Fruit fly (Drosophila melanogaster) whole organism, wandering third instar larva: ENCODE results near the gene CG32706.
A peak's percentile ranks its signal among the peaks of the same experiment; 100 is the strongest.

Experiments
- Abd-B ChIP-seq: fragments of >200 bp; optimal IDR thresholded peaks from 2 replicates; lab custom pipeline; 2017; ENCODE audit warnings: missing biosample characterization, missing genetic modification characterization
- CG32264 ChIP-seq: fragments of 200-800 bp; sonication (Bioruptor generic); optimal IDR thresholded peaks from 2 replicates; lab custom pipeline; 2016; ENCODE audit warnings: missing biosample characterization, missing genetic modification characterization
- CG9705 ChIP-seq: fragments of 200-800 bp; sonication (Bioruptor generic); optimal IDR thresholded peaks from 2 replicates; lab custom pipeline; 2018; ENCODE audit warnings: missing biosample characterization, mild to moderate bottlenecking, missing genetic modification characterization
- CrebA ChIP-seq: fragments of 200-800 bp; sonication (Bioruptor generic); optimal IDR thresholded peaks from 2 replicates; lab custom pipeline; 2016; ENCODE audit warnings: missing biosample characterization, mild to moderate bottlenecking, missing genetic modification characterization, borderline replicate concordance
- Dfd ChIP-seq: fragments of >200 bp; optimal IDR thresholded peaks from 2 replicates; lab custom pipeline; 2017; ENCODE audit warnings: missing biosample characterization, missing genetic modification characterization
- Dif ChIP-seq: fragments of 200-275, 200-300 bp; sonication (Bioruptor generic); optimal IDR thresholded peaks from 2 replicates; lab custom pipeline; 2018; ENCODE audit warnings: missing biosample characterization, missing genetic modification characterization; ENCODE audit not compliant: partially characterized antibody
- GATAd ChIP-seq: sonication (Bioruptor generic); optimal IDR thresholded peaks from 2 replicates; lab custom pipeline; 2016; ENCODE audit warnings: missing biosample characterization, missing genetic modification characterization
- HLH106 ChIP-seq: fragments of 200-800 bp; optimal IDR thresholded peaks from 3 replicates; lab custom pipeline; 2019; ENCODE audit warnings: missing biosample characterization, mild to moderate bottlenecking, missing genetic modification characterization, moderate library complexity
- Hnf4 ChIP-seq: fragments of 200-800 bp; sonication (Bioruptor generic); optimal IDR thresholded peaks from 2 replicates; lab custom pipeline; 2016; ENCODE audit warnings: missing biosample characterization, mild to moderate bottlenecking, missing genetic modification characterization
- Hr78 ChIP-seq: fragments of >200 bp; optimal IDR thresholded peaks from 2 replicates; lab custom pipeline; 2017; ENCODE audit warnings: missing biosample characterization, missing genetic modification characterization
- Hr83 ChIP-seq: fragments of 200-300 bp; sonication (Bioruptor generic); optimal IDR thresholded peaks from 2 replicates; lab custom pipeline; 2016; ENCODE audit warnings: missing biosample characterization, mild to moderate bottlenecking, missing genetic modification characterization, moderate library complexity; ENCODE audit not compliant: poor library complexity, severe bottlenecking
- Jra ChIP-seq: sonication (Bioruptor generic); optimal IDR thresholded peaks from 2 replicates; lab custom pipeline; 2016; ENCODE audit warnings: missing biosample characterization, missing genetic modification characterization
- Mio ChIP-seq: sonication (Bioruptor generic); optimal IDR thresholded peaks from 2 replicates; lab custom pipeline; 2016; ENCODE audit warnings: missing biosample characterization, missing genetic modification characterization
- Myc ChIP-seq: fragments of >200 bp; optimal IDR thresholded peaks from 2 replicates; lab custom pipeline; 2017
- N ChIP-seq: fragments of >200 bp; optimal IDR thresholded peaks from 2 replicates; lab custom pipeline; 2018; ENCODE audit warnings: missing biosample characterization, missing external identifiers, missing genetic modification characterization
- OdsH ChIP-seq: fragments of 200-800 bp; sonication (Bioruptor generic); optimal IDR thresholded peaks from 2 replicates; lab custom pipeline; 2016; ENCODE audit warnings: missing biosample characterization, mild to moderate bottlenecking, missing genetic modification characterization
- Rel ChIP-seq, 2 experiments: fragments of 200-800 bp; sonication (Bioruptor generic) in 1 of 2; optimal IDR thresholded peaks; 2 replicates in 1 of 2; 3 replicates in 1 of 2; lab custom pipeline; 2016 to 2019; ENCODE audit warnings: mild to moderate bottlenecking in 2 of 2, missing biosample characterization in 2 of 2, missing genetic modification characterization in 2 of 2, moderate library complexity in 1 of 2
- Sp1 ChIP-seq: fragments of 200-800 bp; sonication (Bioruptor generic); optimal IDR thresholded peaks from 3 replicates; lab custom pipeline; 2019; ENCODE audit warnings: missing biosample characterization, mild to moderate bottlenecking, missing genetic modification characterization, moderate library complexity
- Vsx2 ChIP-seq: fragments of 200-300, 225-300 bp; sonication (Bioruptor generic); optimal IDR thresholded peaks from 2 replicates; lab custom pipeline; 2018; ENCODE audit warnings: missing biosample characterization, missing genetic modification characterization; ENCODE audit not compliant: partially characterized antibody
- br ChIP-seq: fragments of 200-800 bp; sonication (Bioruptor generic); optimal IDR thresholded peaks from 2 replicates; lab custom pipeline; 2016; ENCODE audit warnings: missing biosample characterization, missing genetic modification characterization
- brk ChIP-seq: fragments of 200-800 bp; sonication (Bioruptor generic); optimal IDR thresholded peaks from 2 replicates; lab custom pipeline; 2016; ENCODE audit warnings: missing biosample characterization, mild to moderate bottlenecking, missing genetic modification characterization
- dl ChIP-seq, 2 experiments: fragments of 175-275, 200-275 bp in 1 of 2; fragments of 200-275 bp in 1 of 2; sonication (Bioruptor generic); optimal IDR thresholded peaks; lab custom pipeline; 2018; ENCODE audit warnings: mild to moderate bottlenecking in 2 of 2, missing biosample characterization in 2 of 2, missing genetic modification characterization in 2 of 2, moderate library complexity in 2 of 2; ENCODE audit not compliant: partially characterized antibody in 2 of 2, insufficient read depth in 1 of 2
- dmrt93B ChIP-seq: fragments of 200-800 bp; sonication (Bioruptor generic); optimal IDR thresholded peaks from 2 replicates; lab custom pipeline; 2018; ENCODE audit warnings: missing biosample characterization, mild to moderate bottlenecking, missing genetic modification characterization
- dsf ChIP-seq: sonication (Bioruptor generic); optimal IDR thresholded peaks from 2 replicates; lab custom pipeline; 2016; ENCODE audit warnings: missing biosample characterization, missing genetic modification characterization, borderline replicate concordance
- ey ChIP-seq: fragments of 200-800 bp; sonication (Bioruptor generic); optimal IDR thresholded peaks from 2 replicates; lab custom pipeline; 2016; ENCODE audit warnings: missing biosample characterization, missing genetic modification characterization
- foxo ChIP-seq, 2 experiments: fragments of 200-800 bp; sonication (Bioruptor generic); optimal IDR thresholded peaks; 2 replicates in 1 of 2; 3 replicates in 1 of 2; lab custom pipeline; 2016 to 2017; ENCODE audit warnings: missing biosample characterization in 2 of 2, missing genetic modification characterization in 2 of 2
- fru ChIP-seq: fragments of 200-800 bp; sonication (Bioruptor generic); optimal IDR thresholded peaks from 3 replicates; lab custom pipeline; 2016; ENCODE audit warnings: missing biosample characterization, mild to moderate bottlenecking, missing genetic modification characterization
- h ChIP-seq: fragments of 200-800 bp; sonication (Bioruptor generic); optimal IDR thresholded peaks from 3 replicates; lab custom pipeline; 2016; ENCODE audit warnings: missing biosample characterization, mild to moderate bottlenecking, missing genetic modification characterization
- jim ChIP-seq: fragments of 175-275, 200-325 bp; sonication (Bioruptor generic); optimal IDR thresholded peaks from 2 replicates; lab custom pipeline; 2016; ENCODE audit warnings: missing biosample characterization, mild to moderate bottlenecking, missing genetic modification characterization
- lola ChIP-seq: fragments of >200 bp; optimal IDR thresholded peaks from 2 replicates; lab custom pipeline; 2017; ENCODE audit warnings: missing biosample characterization, missing genetic modification characterization
- pan ChIP-seq: fragments of >200 bp; optimal IDR thresholded peaks from 2 replicates; lab custom pipeline; 2017
- psq ChIP-seq: fragments of 200-800 bp; sonication (Bioruptor generic); optimal IDR thresholded peaks from 3 replicates; lab custom pipeline; 2017; ENCODE audit warnings: missing biosample characterization, mild to moderate bottlenecking, missing genetic modification characterization, moderate library complexity
- rgr ChIP-seq: fragments of 200-800 bp; sonication (Bioruptor generic); optimal IDR thresholded peaks from 3 replicates; lab custom pipeline; 2016; ENCODE audit warnings: missing biosample characterization, mild to moderate bottlenecking, missing genetic modification characterization
- sage ChIP-seq: fragments of 200-800 bp; sonication (Bioruptor generic); optimal IDR thresholded peaks from 2 replicates; lab custom pipeline; 2016; ENCODE audit warnings: missing biosample characterization, mild to moderate bottlenecking, missing genetic modification characterization
- sv ChIP-seq: fragments of 200-800 bp; sonication (Bioruptor generic); optimal IDR thresholded peaks from 3 replicates; lab custom pipeline; 2016; ENCODE audit warnings: missing biosample characterization, missing genetic modification characterization
- tai ChIP-seq: sonication (Bioruptor generic); optimal IDR thresholded peaks from 2 replicates; lab custom pipeline; 2016; ENCODE audit warnings: missing biosample characterization, missing genetic modification characterization
- usp ChIP-seq: fragments of >200 bp; optimal IDR thresholded peaks from 2 replicates; lab custom pipeline; 2017; ENCODE audit warnings: missing biosample characterization, missing genetic modification characterization
- woc ChIP-seq: sonication (Bioruptor generic); optimal IDR thresholded peaks from 2 replicates; lab custom pipeline; 2016; ENCODE audit warnings: missing biosample characterization, mild to moderate bottlenecking, missing genetic modification characterization

The CG32706 gene

DNA sequence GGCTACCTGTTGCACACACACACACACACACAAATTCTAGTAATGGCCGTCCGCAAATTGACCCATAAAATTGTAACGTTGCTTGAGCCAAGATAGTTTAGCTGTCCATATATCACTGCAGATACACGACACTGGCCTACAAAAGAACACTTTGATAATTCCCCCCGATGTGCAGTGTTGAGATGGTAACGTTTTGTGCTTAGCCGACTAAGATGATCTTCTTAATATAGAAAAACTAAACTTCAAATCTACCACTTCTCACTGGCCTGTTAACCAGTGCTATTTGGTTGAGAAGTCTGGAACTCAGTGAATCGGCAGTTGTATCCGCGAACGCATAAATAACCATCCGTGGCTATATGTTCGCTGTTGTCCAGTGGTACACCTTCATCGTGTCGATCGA lies 18.1 kb upstream of the CG32706 start:
- TF ChIP-seq ey (peak; percentile 9), Sp1 (GFP tag; lab: Kevin White, UChicago) (no peak), Dfd (peak; percentile 26)

DNA sequence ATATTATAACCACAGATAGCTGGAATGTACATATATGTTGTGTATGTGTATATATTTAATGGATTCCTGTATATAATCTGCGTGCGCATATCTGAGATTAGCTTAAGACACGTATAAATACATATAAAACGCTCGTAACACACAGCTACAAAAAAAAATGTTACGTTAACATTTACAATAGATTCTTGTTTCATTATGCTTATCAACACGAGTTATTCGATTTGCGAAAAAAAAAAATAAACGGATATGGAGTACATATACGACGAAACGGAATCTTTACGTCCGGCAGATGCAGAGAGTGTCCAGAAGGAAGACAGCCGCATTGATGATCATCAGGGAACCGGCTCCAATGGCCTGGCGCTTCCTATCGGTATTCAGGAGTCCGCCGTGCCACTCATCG lies 15.6 kb upstream of the CG32706 start, which contains the start of gene CG10970:
TSS of gene CG10970 (minus strand) at position 101 of the 400 bp plus-strand sequence.
- TF ChIP-seq tai (no peak), dsf (GFP tag; lab: Kevin White, UChicago) (no peak), dl (GFP tag; optimal IDR thresholded peaks at IDR 0.05; lab: Kevin White, UChicago; ENCODE audit: insufficient read depth in 1 of 2, partially characterized antibody in 2 of 2) (no peak)

DNA sequence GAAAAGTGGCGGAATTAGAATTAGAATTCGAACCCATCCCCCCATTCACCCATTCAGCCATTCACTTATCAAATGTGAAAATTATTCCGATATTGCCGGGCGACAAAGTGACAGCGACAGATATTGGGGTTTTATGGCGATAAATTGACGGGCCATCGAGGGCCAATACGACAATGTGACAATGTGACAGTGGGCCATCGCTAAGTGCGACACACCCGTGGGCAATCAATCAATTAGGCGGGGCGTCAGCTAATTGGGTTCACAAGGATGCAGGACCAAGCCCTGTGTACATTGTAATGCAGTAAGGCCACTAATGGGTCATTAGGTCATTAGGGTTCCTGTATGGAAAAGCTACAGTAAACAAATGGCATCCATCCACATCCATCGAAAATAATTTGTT lies 12.9 kb upstream of the CG32706 start:
- TF ChIP-seq Dfd (no peak), GATAd (GFP tag; lab: Kevin White, UChicago) (no peak), h (GFP tag; lab: Kevin White, UChicago) (no peak), Abd-B (no peak), dsf (GFP tag; lab: Kevin White, UChicago) (no peak), lola (GFP tag; lab: Kevin White, UChicago) (no peak), Vsx2 (GFP tag; lab: Kevin White, UChicago) (no peak), N (GFP tag; lab: Kevin White, UChicago) (no peak), HLH106 (no peak), brk (GFP tag; lab: Kevin White, UChicago) (no peak), sv (GFP tag; lab: Kevin White, UChicago) (no peak), Sp1 (GFP tag; lab: Kevin White, UChicago) (no peak), CG32264 (GFP tag; lab: Kevin White, UChicago) (no peak), sage (GFP tag; lab: Kevin White, UChicago) (no peak), rgr (GFP tag; lab: Kevin White, UChicago) (no peak), psq (no peak)

DNA sequence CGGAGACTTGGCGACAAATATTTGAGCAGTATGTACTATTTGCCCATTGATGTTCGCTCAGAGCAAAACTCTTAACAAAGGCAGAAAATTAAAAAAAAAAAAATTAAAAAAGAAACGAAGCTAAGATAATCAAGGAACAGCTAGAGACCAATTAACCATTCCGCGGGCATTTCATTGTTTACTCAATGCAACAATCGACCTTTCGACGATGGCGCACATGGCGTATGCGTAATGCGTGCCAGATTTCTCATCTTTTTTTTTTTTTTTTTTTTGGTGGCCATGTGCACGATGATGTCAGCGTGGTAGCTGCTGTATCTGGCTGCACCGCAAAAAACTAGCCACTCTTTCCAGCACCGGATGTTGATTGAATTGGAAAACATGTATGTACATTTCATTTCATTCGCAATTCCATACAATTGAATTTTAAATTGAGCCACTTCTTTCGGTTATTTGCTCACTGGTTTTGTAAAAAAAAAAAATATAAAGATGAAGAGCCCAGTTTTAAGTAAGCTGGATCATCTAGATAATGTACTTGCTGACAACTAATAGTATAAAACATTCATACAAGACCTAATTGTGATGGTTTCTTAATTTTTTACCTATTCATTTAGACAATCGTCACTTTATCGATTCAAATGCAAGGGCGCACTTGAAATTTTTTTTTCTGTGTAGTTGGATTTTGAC lies 11.1 kb upstream of the CG32706 start:
- TF ChIP-seq HLH106 (peak; percentile 29), woc (GFP tag; lab: Kevin White, UChicago) (peak; percentile 27), Dif (no peak), dl (GFP tag; optimal IDR thresholded peaks at IDR 0.05; lab: Kevin White, UChicago; ENCODE audit: insufficient read depth in 1 of 2, partially characterized antibody in 2 of 2) (no peak), br (GFP tag; lab: Kevin White, UChicago) (peak; percentile 35), N (GFP tag; lab: Kevin White, UChicago) (no peak), fru (GFP tag; lab: Kevin White, UChicago) (peak; percentile 59), Dfd (no peak), CG9705 (GFP tag; lab: Kevin White, UChicago) (no peak), usp (no peak), Vsx2 (GFP tag; lab: Kevin White, UChicago) (no peak), sv (GFP tag; lab: Kevin White, UChicago) (no peak), Mio (GFP tag; lab: Kevin White, UChicago) (no peak), CrebA (GFP tag; lab: Kevin White, UChicago) (no peak), Hnf4 (peak; percentile 11), foxo (GFP tag; optimal IDR thresholded peaks at IDR 0.05; lab: Kevin White, UChicago) (peak in 1 of 2 experiments; percentile 30), tai (no peak), Sp1 (GFP tag; lab: Kevin White, UChicago) (peak; percentile 35), dmrt93B (GFP tag; lab: Kevin White, UChicago) (peak; percentile 25), CG32264 (GFP tag; lab: Kevin White, UChicago) (no peak), Hr83 (GFP tag; lab: Kevin White, UChicago) (no peak), Jra (no peak), jim (GFP tag; lab: Kevin White, UChicago) (no peak), psq (peak; percentile 6), pan (lab: Kevin White, UChicago) (no peak), OdsH (no peak), Myc (no peak), Abd-B (no peak), lola (GFP tag; lab: Kevin White, UChicago) (no peak), brk (GFP tag; lab: Kevin White, UChicago) (no peak), dsf (GFP tag; lab: Kevin White, UChicago) (no peak), Hr78 (GFP tag; lab: Kevin White, UChicago) (no peak), rgr (GFP tag; lab: Kevin White, UChicago) (peak; percentile 34), ey (peak; percentile 58), h (GFP tag; lab: Kevin White, UChicago) (peak; percentile 49), GATAd (GFP tag; lab: Kevin White, UChicago) (no peak), Rel (GFP tag; optimal IDR thresholded peaks at IDR 0.05; lab: Kevin White, UChicago) (no peak), Rel (tag; optimal IDR thresholded peaks at IDR 0.05; lab: Kevin White, UChicago) (no peak), sage (GFP tag; lab: Kevin White, UChicago) (no peak)
